Worm (Caenorhabditis elegans) whole organism, young adult: ENCODE measurements around the gene C28H8.3.

Experiments used
- B0019.2 ChIP-seq: fragments of 200-800 bp; sonication (Bioruptor generic); conservative IDR thresholded peaks from 2 replicates; pipeline ENCODE4 v1.3.6; 2022; ENCODE audit warnings: missing genetic modification reagents, missing genetic modification characterization, missing compliant biosample characterization
- B0261.1 ChIP-seq: sonication (generic microtip); optimal IDR thresholded peaks from 2 replicates; lab custom pipeline; 2016; ENCODE audit warnings: mild to moderate bottlenecking, missing genetic modification characterization, moderate library complexity, missing compliant biosample characterization
- C06A6.2 ChIP-seq: fragments of 200-800 bp; sonication (Bioruptor generic); conservative IDR thresholded peaks from 2 replicates; pipeline ENCODE4 v1.3.6; 2022; ENCODE audit warnings: missing genetic modification characterization, missing compliant biosample characterization
- D2030.7 ChIP-seq: fragments of 200-800 bp; sonication (Bioruptor generic); IDR thresholded peaks from 2 replicates; pipeline ENCODE4 v1.3.6; 2022; ENCODE audit warnings: missing genetic modification reagents, missing genetic modification characterization, missing compliant biosample characterization
- F37B4.10 ChIP-seq: fragments of 200-800 bp; sonication (Bioruptor generic); IDR thresholded peaks from 2 replicates; pipeline ENCODE4 v1.3.6; 2022; ENCODE audit warnings: missing genetic modification characterization, missing compliant biosample characterization
- K12H6.12 ChIP-seq: fragments of 200-800 bp; sonication (Bioruptor generic); optimal IDR thresholded peaks from 2 replicates; lab custom pipeline; 2018; ENCODE audit warnings: mild to moderate bottlenecking, missing genetic modification characterization, missing compliant biosample characterization
- Y53G8AR.9 ChIP-seq: fragments of 200-800 bp; sonication (Bioruptor generic); conservative IDR thresholded peaks from 2 replicates; pipeline ENCODE4 v1.3.6; 2022; ENCODE audit warnings: missing genetic modification reagents, missing genetic modification characterization, missing compliant biosample characterization
- Y56A3A.18 ChIP-seq: fragments of 200-800 bp; sonication (Bioruptor generic); IDR thresholded peaks from 2 replicates; pipeline ENCODE4 v1.3.6; 2022; ENCODE audit warnings: missing genetic modification reagents, missing genetic modification characterization, missing compliant biosample characterization
- Y95B8A.8 ChIP-seq: fragments of 200-800 bp; sonication (Bioruptor generic); IDR thresholded peaks from 2 replicates; pipeline ENCODE4 v1.3.6; 2022; ENCODE audit warnings: missing genetic modification reagents, missing genetic modification characterization, missing compliant biosample characterization
- ama-1 ChIP-seq, 3 experiments: fragments of 150-350 bp in 1 of 3; sonication (generic microtip) in 2 of 3; optimal IDR thresholded peaks; 2 replicates each; lab custom pipeline; 2014 to 2018; ENCODE audit warnings: missing biosample characterization in 2 of 3, missing genetic modification characterization in 2 of 3, missing genetic modification reagents in 2 of 3
- aptf-3 ChIP-seq: fragments of 200-800 bp; sonication (Bioruptor generic); IDR thresholded peaks from 2 replicates; pipeline ENCODE4 v1.3.6; 2022; ENCODE audit warnings: missing genetic modification characterization, missing compliant biosample characterization
- bed-2 ChIP-seq: fragments of 200-800 bp; sonication (Bioruptor generic); IDR thresholded peaks from 2 replicates; pipeline ENCODE4 v1.3.6; 2022; ENCODE audit warnings: missing genetic modification reagents, missing genetic modification characterization, missing compliant biosample characterization
- ccch-3 ChIP-seq: fragments of 200-800 bp; sonication (Bioruptor generic); optimal IDR thresholded peaks from 2 replicates; lab custom pipeline; 2018; ENCODE audit warnings: mild to moderate bottlenecking, missing genetic modification characterization, missing compliant biosample characterization
- ceh-27 ChIP-seq: fragments of 200-800 bp; sonication (Bioruptor generic); optimal IDR thresholded peaks from 2 replicates; lab custom pipeline; 2018; ENCODE audit warnings: mild to moderate bottlenecking, missing genetic modification characterization, moderate library complexity, missing compliant biosample characterization
- ceh-40 ChIP-seq: fragments of 200-800 bp; sonication (Bioruptor generic); IDR thresholded peaks from 2 replicates; pipeline ENCODE4 v1.3.6; 2022; ENCODE audit warnings: missing genetic modification characterization, missing compliant biosample characterization
- ceh-58 ChIP-seq: fragments of 200-800 bp; sonication (Bioruptor generic); IDR thresholded peaks from 2 replicates; pipeline ENCODE4 v1.3.6; 2022; ENCODE audit warnings: missing genetic modification characterization, missing compliant biosample characterization
- chd-7 ChIP-seq: sonication (generic microtip); optimal IDR thresholded peaks from 2 replicates; lab custom pipeline; 2016; ENCODE audit warnings: mild to moderate bottlenecking, missing genetic modification characterization, moderate library complexity, missing compliant biosample characterization
- die-1 ChIP-seq: sonication (generic microtip); optimal IDR thresholded peaks from 2 replicates; lab custom pipeline; 2016; ENCODE audit warnings: missing genotype, mild to moderate bottlenecking, missing genetic modification characterization, missing compliant biosample characterization
- let-607 ChIP-seq, 2 experiments: fragments of 200-800 bp in 1 of 2; sonication (Bioruptor generic) in 1 of 2; sonication (generic microtip) in 1 of 2; optimal IDR thresholded peaks; 2 replicates each; lab custom pipeline; 2016 to 2018; ENCODE audit warnings: mild to moderate bottlenecking in 2 of 2, missing compliant biosample characterization in 2 of 2, missing genetic modification characterization in 2 of 2, moderate library complexity in 2 of 2, missing genotype in 1 of 2
- lin-40 ChIP-seq: sonication (generic microtip); optimal IDR thresholded peaks from 2 replicates; lab custom pipeline; 2016; ENCODE audit warnings: missing genetic modification characterization, mild to moderate bottlenecking, missing compliant biosample characterization, missing genotype, missing genetic modification reagents
- lin-54 ChIP-seq: fragments of 200-800 bp; sonication (Bioruptor generic); optimal IDR thresholded peaks from 2 replicates; lab custom pipeline; 2018; ENCODE audit warnings: mild to moderate bottlenecking, missing genetic modification characterization, missing compliant biosample characterization
- lsl-1 ChIP-seq: fragments of 200-800 bp; sonication (Bioruptor generic); optimal IDR thresholded peaks from 2 replicates; lab custom pipeline; 2018; ENCODE audit warnings: mild to moderate bottlenecking, missing genetic modification characterization, moderate library complexity, missing compliant biosample characterization
- lsy-27 ChIP-seq: sonication (generic microtip); optimal IDR thresholded peaks from 2 replicates; lab custom pipeline; 2017; ENCODE audit warnings: missing genetic modification characterization, mild to moderate bottlenecking, missing compliant biosample characterization, antibody characterized with exemption, missing genotype, borderline replicate concordance; ENCODE audit not compliant: insufficient read depth
- nfya-1 ChIP-seq: sonication (generic microtip); optimal IDR thresholded peaks from 2 replicates; lab custom pipeline; 2017; ENCODE audit warnings: antibody characterized with exemption, missing compliant biosample characterization, missing genetic modification characterization, borderline replicate concordance; ENCODE audit not compliant: insufficient read depth
- nfyb-1 ChIP-seq: fragments of 200-800 bp; sonication (Bioruptor generic); IDR thresholded peaks from 2 replicates; pipeline ENCODE4 v1.3.6; 2022; ENCODE audit warnings: missing genetic modification reagents, missing genetic modification characterization, missing compliant biosample characterization
- nhr-80 ChIP-seq: sonication (generic microtip); optimal IDR thresholded peaks from 2 replicates; lab custom pipeline; 2016; ENCODE audit warnings: missing genetic modification characterization, missing compliant biosample characterization
- rcor-1 ChIP-seq: fragments of 200-800 bp; sonication (Bioruptor generic); IDR thresholded peaks from 2 replicates; pipeline ENCODE4 v1.3.6; 2022; ENCODE audit warnings: missing genetic modification reagents, missing genetic modification characterization, missing compliant biosample characterization
- rec-8 ChIP-seq, 2 experiments: sonication (generic microtip); optimal IDR thresholded peaks; 2 replicates each; lab custom pipeline; 2016; ENCODE audit warnings: mild to moderate bottlenecking in 2 of 2, missing genetic modification characterization in 2 of 2, missing genetic modification reagents in 2 of 2, missing genotype in 2 of 2, missing biosample characterization in 1 of 2, missing compliant biosample characterization in 1 of 2, moderate library complexity in 1 of 2
- xnd-1 ChIP-seq: sonication (generic microtip); optimal IDR thresholded peaks from 2 replicates; lab custom pipeline; 2016; ENCODE audit warnings: missing genotype, missing genetic modification reagents, missing genetic modification characterization, missing compliant biosample characterization
- zfh-2 ChIP-seq: fragments of 200-800 bp; sonication (Bioruptor generic); conservative IDR thresholded peaks from 2 replicates; pipeline ENCODE4 v1.3.6; 2022; ENCODE audit warnings: missing genetic modification reagents, missing genetic modification characterization, missing compliant biosample characterization
- zim-3 ChIP-seq: sonication (generic microtip); optimal IDR thresholded peaks from 2 replicates; lab custom pipeline; 2017; ENCODE audit warnings: mild to moderate bottlenecking, missing genetic modification characterization, moderate library complexity, missing compliant biosample characterization
- ztf-25 ChIP-seq: fragments of 200-800 bp; sonication (Bioruptor generic); IDR thresholded peaks from 2 replicates; pipeline ENCODE4 v1.3.6; 2022; ENCODE audit warnings: missing genetic modification reagents, missing genetic modification characterization, missing compliant biosample characterization
- ztf-28 ChIP-seq: fragments of 200-800 bp; sonication (Bioruptor generic); IDR thresholded peaks from 2 replicates; pipeline ENCODE4 v1.3.6; 2022; ENCODE audit warnings: missing genetic modification reagents, missing genetic modification characterization, missing compliant biosample characterization

C28H8.3 gene

DNA sequence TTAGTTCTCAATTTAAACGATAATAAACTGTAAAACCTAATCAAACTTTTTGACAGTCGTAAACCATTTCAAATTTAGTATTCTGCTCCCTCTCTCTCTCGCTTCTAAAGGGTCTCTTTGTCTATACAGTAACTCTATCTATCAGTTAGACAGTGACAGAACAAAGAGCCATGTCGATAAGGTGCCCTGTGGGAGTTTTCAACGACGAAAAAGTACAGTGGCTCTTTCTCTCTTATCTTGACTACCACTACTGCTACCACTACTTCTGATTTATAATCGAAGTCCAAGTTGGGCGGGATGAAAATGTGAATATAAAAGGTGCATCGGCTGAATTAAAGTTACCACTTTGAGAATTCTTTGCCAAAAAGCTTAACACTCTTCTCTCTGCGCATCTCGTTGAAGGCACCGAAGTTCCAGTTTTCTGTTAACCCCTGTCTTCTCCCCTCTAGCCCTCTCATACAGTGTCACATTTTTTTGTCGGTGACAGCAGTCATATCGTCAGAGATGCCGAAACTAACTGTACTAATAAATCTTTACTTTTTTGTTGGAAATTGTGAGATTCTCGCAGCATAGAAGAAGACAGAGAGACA is 42.4 kb downstream of the C28H8.3 start:
- no peak for TF ChIP-seq nfya-1 (tag; lab: Kevin White, UChicago)
- no peak for TF ChIP-seq xnd-1 (tag; lab: Kevin White, UChicago)
- 0 out of 2 replicates have a peak, but pooled peaks have one; percentile 23 for TF ChIP-seq Y56A3A.18
- TF ChIP-seq lin-54, result no peak
- peak; percentile 16 for TF ChIP-seq ama-1 (optimal IDR thresholded peaks at IDR 0.05; lab: Kevin White, UChicago)
- no peak for TF ChIP-seq ama-1 (GFP tag; optimal IDR thresholded peaks at IDR 0.05; lab: Kevin White, UChicago)
- TF ChIP-seq Y53G8AR.9 (GFP tag; lab: Robert Waterston, UW), result no peak
- TF ChIP-seq ztf-25, result no peak
- no peak for TF ChIP-seq Y95B8A.8
- TF ChIP-seq B0019.2 (GFP tag; lab: Robert Waterston, UW), result no peak
- TF ChIP-seq zim-3 (tag; lab: Kevin White, UChicago), result peak; percentile 15
- TF ChIP-seq aptf-3 (GFP tag; lab: Robert Waterston, UW), result 0 out of 2 replicates have a peak, but pooled peaks have one; percentile 15
- TF ChIP-seq rcor-1 (GFP tag; lab: Robert Waterston, UW), result no peak
- no peak for TF ChIP-seq rec-8 (tag; optimal IDR thresholded peaks at IDR 0.05; lab: Kevin White, UChicago)
- TF ChIP-seq bed-2 (GFP tag; lab: Robert Waterston, UW), result no peak
- TF ChIP-seq ceh-40, result no peak
- TF ChIP-seq nhr-80 (tag; lab: Kevin White, UChicago), result peak; percentile 12
- TF ChIP-seq lsl-1 (GFP tag; lab: Kevin White, UChicago), result no peak
- no peak for TF ChIP-seq die-1 (tag; lab: Kevin White, UChicago)
- no peak for TF ChIP-seq ztf-28 (GFP tag; lab: Robert Waterston, UW)
- TF ChIP-seq ccch-3 (GFP tag; lab: Kevin White, UChicago), result no peak

DNA sequence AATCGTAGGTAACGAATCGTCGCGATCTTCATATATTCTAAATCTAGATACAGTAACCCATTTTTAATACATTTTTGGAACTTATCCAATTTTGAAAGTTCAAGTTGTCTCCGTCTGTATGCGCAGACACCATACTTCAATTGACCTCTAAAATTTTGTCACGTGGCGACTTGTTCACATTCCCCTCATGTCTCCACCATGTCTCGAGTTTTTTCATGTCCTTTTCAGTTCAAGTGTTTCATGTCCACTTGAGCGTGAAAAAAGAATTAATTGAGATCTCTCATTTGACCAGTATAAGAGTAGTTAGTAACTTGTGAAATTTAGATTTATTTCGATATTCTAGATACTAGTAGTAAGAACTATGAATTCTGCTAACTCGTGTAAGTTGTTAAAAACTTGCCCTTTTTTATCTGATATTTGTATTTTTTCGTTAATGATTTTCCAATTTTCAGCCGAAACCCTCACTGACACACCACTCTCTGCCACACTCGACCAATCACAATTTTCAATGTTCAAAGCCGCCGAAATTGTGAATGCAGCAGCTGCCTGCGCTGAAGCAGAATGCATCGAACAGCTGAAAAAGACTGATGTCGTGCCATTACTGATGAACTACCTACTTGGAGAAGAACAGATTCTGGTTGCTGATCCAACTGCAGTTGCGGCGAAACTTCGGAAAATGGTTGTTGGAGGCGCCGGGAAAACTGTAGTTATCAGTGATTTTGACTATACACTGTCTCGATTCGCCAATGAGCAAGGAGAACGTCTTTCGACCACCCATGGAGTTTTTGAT is 43.3 kb downstream of the C28H8.3 start:
- TF ChIP-seq ztf-25 (no peak), ceh-27 (GFP tag; lab: Kevin White, UChicago) (peak; percentile 86), lsy-27 (tag; lab: Kevin White, UChicago) (no peak), lin-40 (tag; lab: Kevin White, UChicago) (peak; percentile 25), chd-7 (tag; lab: Kevin White, UChicago) (peak; percentile 7), nfyb-1 (no peak), D2030.7 (no peak), C06A6.2 (no peak), F37B4.10 (GFP tag; lab: Robert Waterston, UW) (no peak), K12H6.12 (tag; lab: Kevin White, UChicago) (no peak), B0261.1 (tag; lab: Kevin White, UChicago) (no peak), ceh-58 (0 out of 2 replicates have a peak, but pooled peaks have one; percentile 58), zfh-2 (GFP tag; lab: Robert Waterston, UW) (0 out of 2 replicates have a peak, but pooled peaks have one; percentile 6), let-607 (tag; optimal IDR thresholded peaks at IDR 0.05; lab: Kevin White, UChicago) (no peak)
